Fruit fly (Drosophila melanogaster) whole organism, embryonic: ENCODE results near the gene CG46311.

Experiments used
- Awh ChIP-seq: fragments of 200-800 bp; sonication (Bioruptor generic); IDR thresholded peaks from 2 replicates; pipeline ENCODE4, ENCODE4 v1.3.6; 2022; ENCODE audit warnings: missing biosample characterization, missing genetic modification characterization
- Blimp-1 ChIP-seq: fragments of 200-800 bp; sonication (Bioruptor generic); optimal IDR thresholded peaks from 3 replicates; lab custom pipeline; 2018; ENCODE audit warnings: missing biosample characterization, missing genetic modification characterization, mild to moderate bottlenecking, moderate library complexity, missing genetic modification reagents
- CG10209 ChIP-seq: fragments of 200-800 bp; sonication (Bioruptor generic); optimal IDR thresholded peaks from 3 replicates; lab custom pipeline; 2017; ENCODE audit warnings: missing biosample characterization, mild to moderate bottlenecking, missing genetic modification characterization, missing genetic modification reagents
- CG12071 ChIP-seq: fragments of 200-800 bp; sonication (Bioruptor generic); optimal IDR thresholded peaks from 3 replicates; lab custom pipeline; 2018; ENCODE audit warnings: missing biosample characterization, mild to moderate bottlenecking, missing genetic modification characterization
- CG12104 ChIP-seq: fragments of 200-800 bp; sonication (Bioruptor generic); optimal IDR thresholded peaks from 3 replicates; lab custom pipeline; 2016; ENCODE audit warnings: missing biosample characterization, missing genetic modification characterization
- CG1233 ChIP-seq: fragments of 200-800 bp; sonication (Bioruptor generic); optimal IDR thresholded peaks from 4 replicates; lab custom pipeline; 2018; ENCODE audit warnings: missing biosample characterization, mild to moderate bottlenecking, missing genetic modification characterization
- CG12659 ChIP-seq: fragments of 200-800 bp; sonication (Bioruptor generic); optimal IDR thresholded peaks from 3 replicates; lab custom pipeline; 2017; ENCODE audit warnings: mild to moderate bottlenecking, missing biosample characterization, missing genetic modification reagents, missing genetic modification characterization
- CG14014 ChIP-seq: fragments of 200-800 bp; sonication (Bioruptor generic); IDR thresholded peaks from 2 replicates; pipeline ENCODE4 v1.3.6; 2022; ENCODE audit warnings: missing biosample characterization, missing genetic modification characterization
- CG14667 ChIP-seq: fragments of 200-800 bp; sonication (Bioruptor generic); IDR thresholded peaks from 2 replicates; pipeline ENCODE4 v1.3.6; 2022; ENCODE audit warnings: missing biosample characterization, missing genetic modification characterization
- CG15601 ChIP-seq: fragments of 200-800 bp; sonication (Bioruptor generic); optimal IDR thresholded peaks from 3 replicates; lab custom pipeline; 2019; ENCODE audit warnings: missing biosample characterization, mild to moderate bottlenecking, missing genetic modification characterization, moderate library complexity
- CG17359 ChIP-seq: fragments of 200-800 bp; sonication (Bioruptor generic); optimal IDR thresholded peaks from 3 replicates; lab custom pipeline; 2018; ENCODE audit warnings: missing biosample characterization, mild to moderate bottlenecking, missing genetic modification characterization, moderate library complexity
- CG18262 ChIP-seq: fragments of 200-800 bp; optimal IDR thresholded peaks from 3 replicates; lab custom pipeline; 2019; ENCODE audit warnings: missing biosample characterization, mild to moderate bottlenecking, missing genetic modification characterization, moderate library complexity
- CG2678 ChIP-seq: fragments of 200-800 bp; sonication (Bioruptor generic); optimal IDR thresholded peaks from 3 replicates; lab custom pipeline; 2019; ENCODE audit warnings: missing biosample characterization, mild to moderate bottlenecking, missing genetic modification characterization, moderate library complexity
- CG2875 ChIP-seq: fragments of 200-800 bp; sonication (Bioruptor generic); optimal IDR thresholded peaks from 2 replicates; lab custom pipeline; 2017; ENCODE audit warnings: missing biosample characterization, mild to moderate bottlenecking, missing genetic modification characterization, missing genetic modification reagents
- CG3163 ChIP-seq: fragments of 200-800 bp; sonication (Bioruptor generic); optimal IDR thresholded peaks from 3 replicates; lab custom pipeline; 2016; ENCODE audit warnings: missing biosample characterization, missing genetic modification characterization
- CG4707 ChIP-seq: fragments of 200-800 bp; sonication (Bioruptor generic); optimal IDR thresholded peaks from 2 replicates; lab custom pipeline; 2018; ENCODE audit warnings: missing biosample characterization, mild to moderate bottlenecking, missing genetic modification characterization, moderate library complexity
- CG6765 ChIP-seq: fragments of 200-800 bp; sonication (Bioruptor generic); optimal IDR thresholded peaks from 3 replicates; lab custom pipeline; 2017; ENCODE audit warnings: missing biosample characterization, mild to moderate bottlenecking, missing genetic modification characterization
- CG7987 ChIP-seq: fragments of 200-800 bp; sonication (Bioruptor generic); optimal IDR thresholded peaks from 2 replicates; lab custom pipeline; 2018; ENCODE audit warnings: missing biosample characterization, mild to moderate bottlenecking, missing genetic modification characterization, moderate library complexity
- CG8290 ChIP-seq, 3 experiments: fragments of 200-800 bp; sonication (Bioruptor generic); optimal IDR thresholded peaks; 2 replicates each; lab custom pipeline; 2016 to 2019; ENCODE audit warnings: missing biosample characterization in 3 of 3, missing genetic modification characterization in 3 of 3, mild to moderate bottlenecking in 2 of 3, moderate library complexity in 1 of 3
- CG8388 ChIP-seq: fragments of 200-800 bp; sonication (Bioruptor generic); optimal IDR thresholded peaks from 2 replicates; lab custom pipeline; 2019; ENCODE audit warnings: missing biosample characterization, mild to moderate bottlenecking, missing genetic modification characterization, moderate library complexity
- CG9215 ChIP-seq: fragments of 200-800 bp; sonication (Bioruptor generic); IDR thresholded peaks from 2 replicates; pipeline ENCODE4 v1.3.6; 2022; ENCODE audit warnings: missing biosample characterization, missing genetic modification characterization
- CrebB ChIP-seq: fragments of 200-800 bp; sonication (Bioruptor generic); optimal IDR thresholded peaks from 3 replicates; lab custom pipeline; 2018; ENCODE audit warnings: missing biosample characterization, mild to moderate bottlenecking, missing genetic modification characterization
- D19A ChIP-seq: fragments of 200-800 bp; optimal IDR thresholded peaks from 3 replicates; lab custom pipeline; 2019; ENCODE audit warnings: missing biosample characterization, mild to moderate bottlenecking, missing genetic modification characterization, moderate library complexity
- Fer1 ChIP-seq: fragments of 200-800 bp; sonication (Bioruptor generic); optimal IDR thresholded peaks from 2 replicates; lab custom pipeline; 2017; ENCODE audit warnings: missing biosample characterization, mild to moderate bottlenecking, missing genetic modification characterization
- HLHmδ ChIP-seq: fragments of 200-800 bp; sonication (Bioruptor generic); optimal IDR thresholded peaks from 2 replicates; lab custom pipeline; 2018; ENCODE audit warnings: missing biosample characterization, mild to moderate bottlenecking, missing genetic modification characterization, moderate library complexity
- Hr3 ChIP-seq: fragments of 200-800 bp; sonication (Bioruptor generic); optimal IDR thresholded peaks from 3 replicates; lab custom pipeline; 2016; ENCODE audit warnings: missing biosample characterization, missing genetic modification characterization
- Med ChIP-seq: fragments of 200-800 bp; sonication (Bioruptor generic); peaks from one replicate; lab custom pipeline; 2016; ENCODE audit warnings: missing biosample characterization, missing genetic modification characterization, mild to moderate bottlenecking, inconsistent platforms, moderate library complexity
- Meics ChIP-seq: fragments of 200-800 bp; sonication (Bioruptor generic); optimal IDR thresholded peaks from 2 replicates; lab custom pipeline; 2017; ENCODE audit warnings: missing biosample characterization, mild to moderate bottlenecking, missing genetic modification characterization
- NK7.1 ChIP-seq: fragments of 200-800 bp; sonication (Bioruptor generic); optimal IDR thresholded peaks from 3 replicates; lab custom pipeline; 2016; ENCODE audit warnings: missing biosample characterization, missing genetic modification characterization
- Nf-YB ChIP-seq: fragments of 200-800 bp; sonication (Bioruptor generic); optimal IDR thresholded peaks from 3 replicates; lab custom pipeline; 2019; ENCODE audit warnings: missing biosample characterization, mild to moderate bottlenecking, missing genetic modification characterization, moderate library complexity
- Pdp1 ChIP-seq, 2 experiments: fragments of 200-800 bp; sonication (Bioruptor generic); optimal IDR thresholded peaks; 3 replicates each; lab custom pipeline; 2016; ENCODE audit warnings: missing biosample characterization in 2 of 2, missing genetic modification characterization in 2 of 2, mild to moderate bottlenecking in 1 of 2, moderate library complexity in 1 of 2
- Tbp ChIP-seq: fragments of >200 bp; optimal IDR thresholded peaks from 2 replicates; lab custom pipeline; 2018; ENCODE audit warnings: missing biosample characterization, missing genetic modification characterization
- Vsx1 ChIP-seq: fragments of 200-800 bp; sonication (Bioruptor generic); optimal IDR thresholded peaks from 2 replicates; lab custom pipeline; 2017; ENCODE audit warnings: missing biosample characterization, mild to moderate bottlenecking, missing genetic modification characterization, missing genetic modification reagents
- ase ChIP-seq: fragments of 200-800 bp; sonication (Bioruptor generic); IDR thresholded peaks from 3 replicates; pipeline ENCODE4 v1.3.6; 2022; ENCODE audit warnings: missing biosample characterization, missing genetic modification characterization
- bbx ChIP-seq: fragments of 200-800 bp; sonication (Bioruptor generic); IDR thresholded peaks from 2 replicates; pipeline ENCODE4 v1.3.6; 2022; ENCODE audit warnings: missing biosample characterization, missing genetic modification characterization; ENCODE audit not compliant: partially characterized antibody
- cwo ChIP-seq: fragments of 200-800 bp; sonication (Bioruptor generic); optimal IDR thresholded peaks from 3 replicates; lab custom pipeline; 2017; ENCODE audit warnings: missing biosample characterization, missing genetic modification characterization, mild to moderate bottlenecking, moderate library complexity, missing genetic modification reagents
- emc ChIP-seq: fragments of 200-800 bp; sonication (Bioruptor generic); optimal IDR thresholded peaks from 2 replicates; lab custom pipeline; 2016; ENCODE audit warnings: missing biosample characterization, missing genetic modification characterization
- insv ChIP-seq, 2 experiments: fragments of 200-800 bp; sonication (Bioruptor generic); optimal IDR thresholded peaks; 3 replicates each; lab custom pipeline; 2016 to 2018; ENCODE audit warnings: missing biosample characterization in 2 of 2, missing genetic modification characterization in 2 of 2
- jing ChIP-seq: fragments of 200-800 bp; sonication (Bioruptor generic); optimal IDR thresholded peaks from 2 replicates; lab custom pipeline; 2018; ENCODE audit warnings: missing biosample characterization, mild to moderate bottlenecking, missing genetic modification characterization
- knrl ChIP-seq: fragments of 200-800 bp; sonication (Bioruptor generic); IDR thresholded peaks from 3 replicates; pipeline ENCODE4 v1.3.6; 2022; ENCODE audit warnings: missing biosample characterization, missing genetic modification characterization; ENCODE audit not compliant: partially characterized antibody
- lab ChIP-seq: fragments of 200-800 bp; sonication (Bioruptor generic); optimal IDR thresholded peaks from 3 replicates; lab custom pipeline; 2017; ENCODE audit warnings: missing biosample characterization, missing genetic modification characterization, mild to moderate bottlenecking, moderate library complexity, missing genetic modification reagents
- lbe ChIP-seq: fragments of 200-800 bp; sonication (Bioruptor generic); optimal IDR thresholded peaks from 2 replicates; lab custom pipeline; 2016; ENCODE audit warnings: missing biosample characterization, mild to moderate bottlenecking, missing genetic modification characterization
- mirr ChIP-seq: fragments of 200-800 bp; sonication (Bioruptor generic); optimal IDR thresholded peaks from 3 replicates; lab custom pipeline; 2018; ENCODE audit warnings: missing biosample characterization, mild to moderate bottlenecking, missing genetic modification characterization
- nmo ChIP-seq: fragments of 200-800 bp; sonication (Bioruptor generic); optimal IDR thresholded peaks from 2 replicates; lab custom pipeline; 2018; ENCODE audit warnings: missing biosample characterization, mild to moderate bottlenecking, missing genetic modification characterization, moderate library complexity
- pan ChIP-seq, 4 experiments: fragments of >200 bp in 3 of 4; fragments of 200-800 bp in 1 of 4; sonication (Bioruptor generic) in 1 of 4; optimal IDR thresholded peaks in 3 of 4; IDR thresholded peaks in 1 of 4; 2 replicates each; pipeline versions ENCODE4 v1.3.6 to Lab custom; 2017 to 2022; ENCODE audit warnings: missing biosample characterization in 2 of 4, missing genetic modification characterization in 2 of 4, mixed read lengths in 1 of 4
- pnt ChIP-seq: fragments of 200-800 bp; sonication (Bioruptor generic); optimal IDR thresholded peaks from 3 replicates; lab custom pipeline; 2016; ENCODE audit warnings: missing biosample characterization, missing genetic modification characterization
- run ChIP-seq: fragments of 200-800 bp; sonication (Bioruptor generic); optimal IDR thresholded peaks from 3 replicates; lab custom pipeline; 2018; ENCODE audit warnings: missing biosample characterization, mild to moderate bottlenecking, missing genetic modification characterization
- sens ChIP-seq: fragments of 200-800 bp; sonication (Bioruptor generic); peaks from one replicate; lab custom pipeline; 2016; ENCODE audit warnings: missing biosample characterization, missing genetic modification characterization
- sob ChIP-seq: fragments of 200-800 bp; sonication (Bioruptor generic); IDR thresholded peaks from 2 replicates; pipeline ENCODE4 v1.3.6; 2022; ENCODE audit warnings: missing biosample characterization, missing genetic modification characterization

The CG46311 gene

dm6 chrX:13570255-13570654 lies 6.6 kb downstream of the CG46311 start:
- TF ChIP-seq emc (GFP tag; lab: Kevin White, UChicago), result no peak
- no peak for TF ChIP-seq CG8290 (GFP tag; optimal IDR thresholded peaks at IDR 0.05; lab: Kevin White, UChicago)
- TF ChIP-seq CG8290 (tag; optimal IDR thresholded peaks at IDR 0.05; lab: Kevin White, UChicago), result peak in 1 of 2 experiments; percentile 63
- TF ChIP-seq lab, result peak; percentile 56
- peak; percentile 37 for TF ChIP-seq CG15601 (tag; lab: Kevin White, UChicago)
- no peak for TF ChIP-seq CG14667 (GFP tag; lab: Robert Waterston, UW)
- TF ChIP-seq CG12659 (GFP tag; lab: Kevin White, UChicago), result peak; percentile 1
- TF ChIP-seq Pdp1 (GFP tag; optimal IDR thresholded peaks at IDR 0.05; lab: Kevin White, UChicago), result peak in 1 of 2 experiments; percentile 37
- no peak for TF ChIP-seq knrl (GFP tag; lab: Robert Waterston, UW)
- peak; percentile 56; the same call in 1 of the 2 replicates for TF ChIP-seq CG14014 (GFP tag; lab: Robert Waterston, UW)
- TF ChIP-seq CG18262 (tag; lab: Kevin White, UChicago), result no peak
- no peak for TF ChIP-seq CG9215 (GFP tag; lab: Robert Waterston, UW)
- TF ChIP-seq HLHmδ (GFP tag; lab: Kevin White, UChicago), result peak; percentile 29
- TF ChIP-seq CG17359 (tag; lab: Kevin White, UChicago), result peak; percentile 44
- peak; percentile 21 for TF ChIP-seq CG10209 (GFP tag; lab: Kevin White, UChicago)
- TF ChIP-seq CG8388 (GFP tag; lab: Kevin White, UChicago), result no peak
- no peak for TF ChIP-seq D19A (tag; lab: Kevin White, UChicago)
- TF ChIP-seq lbe (GFP tag; lab: Kevin White, UChicago), result peak; percentile 50
- TF ChIP-seq CG3163, result no peak
- TF ChIP-seq CG4707 (GFP tag; lab: Kevin White, UChicago), result peak; percentile 21
- TF ChIP-seq nmo (GFP tag; lab: Kevin White, UChicago), result no peak
- peak; percentile 75 for TF ChIP-seq sens (GFP tag; lab: Kevin White, UChicago)
- peak; percentile 39 for TF ChIP-seq Fer1 (GFP tag; lab: Kevin White, UChicago)
- TF ChIP-seq mirr (GFP tag; lab: Kevin White, UChicago), result peak; percentile 1
- TF ChIP-seq Hr3 (GFP tag; lab: Kevin White, UChicago), result no peak
- no peak for TF ChIP-seq run (tag; lab: Kevin White, UChicago)
- TF ChIP-seq pnt (GFP tag; lab: Kevin White, UChicago), result no peak
- peak; percentile 40 for TF ChIP-seq CG12071 (GFP tag; lab: Kevin White, UChicago)
- peak; percentile 6 for TF ChIP-seq CG1233
- no peak for TF ChIP-seq CG2875 (GFP tag; lab: Kevin White, UChicago)
- TF ChIP-seq CG7987 (GFP tag; lab: Kevin White, UChicago), result peak; percentile 5
- 0 out of 2 replicates have a peak, but pooled peaks have one; percentile 25 for TF ChIP-seq sob (GFP tag; lab: Robert Waterston, UW)
- TF ChIP-seq Awh (GFP tag; lab: Robert Waterston, UW), result peak; percentile 66; the same call in 1 of the 2 replicates
- TF ChIP-seq CrebB (tag; lab: Kevin White, UChicago), result no peak
- no peak for TF ChIP-seq insv (GFP tag; optimal IDR thresholded peaks at IDR 0.05; lab: Kevin White, UChicago)
- peak; percentile 14 for TF ChIP-seq Meics (GFP tag; lab: Kevin White, UChicago)
- peak; percentile 9 for TF ChIP-seq cwo (GFP tag; lab: Kevin White, UChicago)
- no peak for TF ChIP-seq pan (optimal IDR thresholded peaks at IDR 0.05; lab: Kevin White, UChicago)
- no peak for TF ChIP-seq pan (GFP tag; optimal IDR thresholded peaks at IDR 0.05 in 1 of 2, IDR thresholded peaks at IDR 0.05 in 1 of 2)
- no peak for TF ChIP-seq ase (GFP tag; lab: Robert Waterston, UW)
- no peak for TF ChIP-seq bbx (GFP tag; lab: Robert Waterston, UW)
- no peak for TF ChIP-seq CG12104 (GFP tag; lab: Kevin White, UChicago)
- no peak for TF ChIP-seq NK7.1 (GFP tag; lab: Kevin White, UChicago)
- no peak for TF ChIP-seq Nf-YB (GFP tag; lab: Kevin White, UChicago)
- TF ChIP-seq Blimp-1 (GFP tag; lab: Kevin White, UChicago), result peak; percentile 32
- TF ChIP-seq jing, result no peak
- peak; percentile 68 for TF ChIP-seq Med (GFP tag; lab: Kevin White, UChicago)
- TF ChIP-seq Tbp (GFP tag; lab: Kevin White, UChicago), result no peak
- TF ChIP-seq CG2678 (tag; lab: Kevin White, UChicago), result peak; percentile 38
- TF ChIP-seq Vsx1, result no peak
- TF ChIP-seq CG6765, result no peak
